Worm (Caenorhabditis elegans): ENCODE data around the gene Y32H12A.1.

The Y32H12A.1 gene

DNA sequence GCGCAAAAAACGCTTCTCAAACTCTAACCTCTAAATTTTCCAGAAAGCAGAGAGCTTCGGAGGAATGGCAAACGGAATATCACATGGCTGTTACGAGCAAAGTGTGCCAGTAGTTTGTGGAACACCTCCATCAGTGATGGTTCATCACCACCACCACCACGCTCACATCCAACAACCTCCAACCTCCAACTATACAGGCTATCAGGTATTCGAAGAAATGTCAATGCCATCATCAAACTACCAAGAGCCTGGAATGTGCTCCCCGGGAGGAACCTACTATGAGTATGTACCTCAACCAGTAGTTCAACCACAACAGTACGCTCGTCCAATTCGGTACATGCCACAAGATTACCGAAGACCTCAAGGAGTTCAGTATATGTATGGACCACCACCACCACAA, 18.5 kb upstream of the Y32H12A.1 start:
- TF ChIP-seq hmg-4 (GFP tag; optimal IDR thresholded peaks at IDR 0.05) (no peak), ceh-36 (tag; optimal IDR thresholded peaks at IDR 0.05) (no peak), tra-4 (tag; optimal IDR thresholded peaks at IDR 0.05) (no peak), ceh-13 (GFP tag; optimal IDR thresholded peaks at IDR 0.05) (no peak), pes-1 (GFP tag; IDR thresholded peaks at IDR 0.05) (no peak), F13C5.2 (tag; optimal IDR thresholded peaks at IDR 0.05) (no peak), hmbx-1 (tag; optimal IDR thresholded peaks at IDR 0.05) (no peak), sea-1 (GFP tag; conservative IDR thresholded peaks at IDR 0.05) (no peak), scrt-1 (GFP tag; IDR thresholded peaks at IDR 0.05) (no peak), aly-1 (tag; optimal IDR thresholded peaks at IDR 0.05) (no peak), B0310.2 (tag; optimal IDR thresholded peaks at IDR 0.05) (no peak), hnd-1 (tag; optimal IDR thresholded peaks at IDR 0.05) (no peak), flt-1 (GFP tag; IDR thresholded peaks at IDR 0.05) (no peak)

DNA sequence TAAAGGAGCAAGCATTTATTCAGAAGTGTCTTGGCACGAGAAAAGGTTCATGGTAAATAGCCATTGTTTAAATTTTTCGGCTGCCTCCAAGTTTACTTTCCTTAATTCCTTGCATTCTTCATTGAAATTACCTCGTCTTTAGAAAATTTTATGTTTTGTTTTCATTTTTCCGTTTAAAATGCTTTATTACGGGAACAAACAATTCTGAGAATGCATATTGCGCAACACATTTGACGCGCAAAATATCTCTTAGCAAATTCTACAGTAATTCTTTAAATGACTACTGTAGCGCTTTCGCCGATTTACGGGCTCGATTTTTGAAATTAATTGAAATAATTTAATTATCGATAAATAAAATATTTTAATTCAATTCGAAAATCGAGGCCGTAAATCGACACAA, 17.4 kb upstream of the Y32H12A.1 start:
- TF ChIP-seq pes-1 (GFP tag; IDR thresholded peaks at IDR 0.05) (no peak), aly-1 (tag; optimal IDR thresholded peaks at IDR 0.05) (no peak), tra-4 (tag; optimal IDR thresholded peaks at IDR 0.05) (no peak), tbx-11 (GFP tag; IDR thresholded peaks at IDR 0.05) (no peak), flt-1 (GFP tag; IDR thresholded peaks at IDR 0.05) (no peak), hmbx-1 (tag; optimal IDR thresholded peaks at IDR 0.05) (no peak), hmg-4 (GFP tag; optimal IDR thresholded peaks at IDR 0.05) (no peak), tbx-37 (GFP tag; conservative IDR thresholded peaks at IDR 0.05) (no peak), hnd-1 (tag; optimal IDR thresholded peaks at IDR 0.05) (no peak), ets-7 (tag; optimal IDR thresholded peaks at IDR 0.05) (no peak), sea-1 (GFP tag; conservative IDR thresholded peaks at IDR 0.05) (no peak), ceh-13 (GFP tag; optimal IDR thresholded peaks at IDR 0.05) (no peak), F13C5.2 (tag; optimal IDR thresholded peaks at IDR 0.05) (no peak), ama-1 (optimal IDR thresholded peaks at IDR 0.05) (no peak)

DNA sequence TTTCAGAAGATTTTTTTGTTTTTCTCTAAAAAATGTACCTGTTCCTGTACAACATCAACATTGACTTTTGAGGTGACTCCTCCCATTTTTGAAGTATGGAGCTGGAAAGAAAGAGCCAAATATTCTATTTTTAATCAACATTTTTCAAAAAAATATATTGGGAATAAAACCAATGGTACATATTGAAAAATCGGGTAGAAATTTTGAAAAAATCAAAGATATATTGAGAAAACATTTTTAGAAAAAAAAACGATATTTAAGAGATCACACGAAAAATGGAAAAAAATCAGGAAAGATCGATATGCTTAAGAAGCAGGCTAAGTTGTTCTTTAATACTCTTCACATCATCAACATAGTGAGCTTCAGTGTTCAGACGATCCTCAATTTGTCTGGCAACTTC, 16.0 kb upstream of the Y32H12A.1 start, which contains the start of gene glrx-21:
Gene glrx-21, minus strand, starts transcription at position 101 of the 400 bp plus-strand sequence.
- TF ChIP-seq B0310.2 (tag; optimal IDR thresholded peaks at IDR 0.05) (no peak), hnd-1 (tag; optimal IDR thresholded peaks at IDR 0.05) (no peak), ets-7 (tag; optimal IDR thresholded peaks at IDR 0.05) (no peak), tbx-11 (GFP tag; IDR thresholded peaks at IDR 0.05) (no peak), sea-1 (GFP tag; conservative IDR thresholded peaks at IDR 0.05) (no peak), flt-1 (GFP tag; IDR thresholded peaks at IDR 0.05) (no peak), hmg-4 (GFP tag; optimal IDR thresholded peaks at IDR 0.05) (no peak), ceh-36 (tag; optimal IDR thresholded peaks at IDR 0.05) (no peak), scrt-1 (GFP tag; IDR thresholded peaks at IDR 0.05) (no peak), ceh-13 (GFP tag; optimal IDR thresholded peaks at IDR 0.05) (no peak), tra-4 (tag; optimal IDR thresholded peaks at IDR 0.05) (no peak)

DNA sequence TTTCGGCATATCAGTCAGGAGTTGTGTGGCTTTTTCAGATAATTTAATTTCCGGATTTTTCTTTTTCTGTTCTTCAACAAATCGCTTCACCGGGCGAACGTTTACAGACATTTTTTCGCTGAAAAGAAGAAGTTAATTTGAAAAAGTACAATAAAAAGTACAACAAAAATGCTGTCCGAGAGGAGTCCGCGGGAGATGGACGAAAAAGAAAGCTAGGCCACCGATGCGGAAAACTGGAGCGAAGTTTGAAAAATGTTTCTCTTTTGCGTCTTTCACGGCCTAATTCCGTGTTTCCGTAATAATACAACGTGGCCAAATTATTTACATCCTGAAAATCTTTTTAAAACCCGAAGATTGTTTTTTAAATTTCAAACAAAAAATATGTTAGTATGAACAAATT, 12.8 kb upstream of the Y32H12A.1 start, which contains the start of gene thoc-5:
Gene thoc-5, minus strand, starts transcription at position 152 of the 400 bp plus-strand sequence.
- TF ChIP-seq sea-1 (GFP tag; conservative IDR thresholded peaks at IDR 0.05): no peak
- peak; percentile 67 for TF ChIP-seq pes-1 (GFP tag; IDR thresholded peaks at IDR 0.05)
- peak; percentile 58 for TF ChIP-seq flt-1 (GFP tag; IDR thresholded peaks at IDR 0.05)
- no peak for TF ChIP-seq hmg-4 (GFP tag; optimal IDR thresholded peaks at IDR 0.05)
- no peak for TF ChIP-seq hmbx-1 (tag; optimal IDR thresholded peaks at IDR 0.05)
- no peak for TF ChIP-seq tbx-11 (GFP tag; IDR thresholded peaks at IDR 0.05)
- TF ChIP-seq scrt-1 (GFP tag; IDR thresholded peaks at IDR 0.05): no peak
- peak; percentile 85 for TF ChIP-seq tbx-37 (GFP tag; conservative IDR thresholded peaks at IDR 0.05)
- TF ChIP-seq tra-4 (tag; optimal IDR thresholded peaks at IDR 0.05): no peak
- peak; percentile 10 for TF ChIP-seq ets-7 (tag; optimal IDR thresholded peaks at IDR 0.05)
- TF ChIP-seq ceh-36 (tag; optimal IDR thresholded peaks at IDR 0.05): no peak
- TF ChIP-seq aly-1 (tag; optimal IDR thresholded peaks at IDR 0.05): no peak
- TF ChIP-seq hnd-1 (tag; optimal IDR thresholded peaks at IDR 0.05): no peak
- peak; percentile 27 for TF ChIP-seq F13C5.2 (tag; optimal IDR thresholded peaks at IDR 0.05)
- TF ChIP-seq ama-1 (optimal IDR thresholded peaks at IDR 0.05): no peak
- no peak for TF ChIP-seq B0310.2 (tag; optimal IDR thresholded peaks at IDR 0.05)
- no peak for TF ChIP-seq ceh-13 (GFP tag; optimal IDR thresholded peaks at IDR 0.05)

ce11 chrIII:5367995-5368899, 6.2 kb downstream of the Y32H12A.1 start, which contains the start of gene dhs-9:
Gene dhs-9, minus strand, starts transcription at chrIII:5368045.
- TF ChIP-seq ceh-13 (GFP tag; optimal IDR thresholded peaks at IDR 0.05) (no peak), tbx-11 (GFP tag; IDR thresholded peaks at IDR 0.05) (no peak), ceh-36 (tag; optimal IDR thresholded peaks at IDR 0.05) (no peak), pes-1 (GFP tag; IDR thresholded peaks at IDR 0.05) (no peak), sea-1 (GFP tag; conservative IDR thresholded peaks at IDR 0.05) (no peak), ama-1 (optimal IDR thresholded peaks at IDR 0.05) (no peak), B0310.2 (tag; optimal IDR thresholded peaks at IDR 0.05) (no peak), hnd-1 (tag; optimal IDR thresholded peaks at IDR 0.05) (no peak), scrt-1 (GFP tag; IDR thresholded peaks at IDR 0.05) (no peak), ets-7 (tag; optimal IDR thresholded peaks at IDR 0.05) (no peak), tbx-37 (GFP tag; conservative IDR thresholded peaks at IDR 0.05) (no peak), tra-4 (tag; optimal IDR thresholded peaks at IDR 0.05) (no peak)

ce11 chrIII:5371226-5371926, 9.4 kb downstream of the Y32H12A.1 start, which contains the start of gene szy-2:
Gene szy-2, minus strand, starts transcription at chrIII:5371276.
- TF ChIP-seq tbx-37 (GFP tag; conservative IDR thresholded peaks at IDR 0.05) (no peak), hmg-4 (GFP tag; optimal IDR thresholded peaks at IDR 0.05) (no peak), scrt-1 (GFP tag; IDR thresholded peaks at IDR 0.05) (no peak), hnd-1 (tag; optimal IDR thresholded peaks at IDR 0.05) (no peak), ama-1 (optimal IDR thresholded peaks at IDR 0.05) (no peak), B0310.2 (tag; optimal IDR thresholded peaks at IDR 0.05) (no peak), F13C5.2 (tag; optimal IDR thresholded peaks at IDR 0.05) (no peak), ceh-13 (GFP tag; optimal IDR thresholded peaks at IDR 0.05) (no peak)

All from whole organism, early embryonic.